Fruit fly (Drosophila melanogaster) whole organism, larva: ENCODE measurements around the gene Reps.

ENCODE experiments used
- noc ChIP-seq: fragments of 200-800 bp; sonication (Bioruptor generic); optimal IDR thresholded peaks from 3 replicates; lab custom pipeline; 2019; ENCODE audit warnings: missing biosample characterization, mild to moderate bottlenecking, missing genetic modification characterization, moderate library complexity

Gene Reps

dm6 chr2L:11065106-11065878, 41.2 kb downstream of the Reps start:
- peak; percentile 92 for TF ChIP-seq noc (tag; lab: Kevin White, UChicago)

dm6 chr2L:11061155-11061554, 45.3 kb downstream of the Reps start:
- no peak for TF ChIP-seq noc (tag; lab: Kevin White, UChicago)

dm6 chr2L:11059206-11059605, 47.2 kb downstream of the Reps start:
- TF ChIP-seq noc (tag; lab: Kevin White, UChicago) = no peak

dm6 chr2L:11058111-11058665, 48.3 kb downstream of the Reps start:
- TF ChIP-seq noc (tag; lab: Kevin White, UChicago) = no peak

- TF ChIP-seq noc (tag; lab: Kevin White, UChicago) = peak; percentile 89
Observed at dm6 chr2L:11057333-11058110, 48.9 kb downstream of the Reps start.

- no peak for TF ChIP-seq noc (tag; lab: Kevin White, UChicago)
Observed at dm6 chr2L:11056791-11057332, 49.6 kb downstream of the Reps start.

dm6 chr2L:11053018-11053807, 53.2 kb downstream of the Reps start:
- no peak for TF ChIP-seq noc (tag; lab: Kevin White, UChicago)

- TF ChIP-seq noc (tag; lab: Kevin White, UChicago) = no peak
Observed at dm6 chr2L:11052493-11052788, 54.0 kb downstream of the Reps start.

dm6 chr2L:11051644-11052492, 54.6 kb downstream of the Reps start:
- TF ChIP-seq noc (tag; lab: Kevin White, UChicago) = no peak
